Worm (Caenorhabditis elegans) whole organism, mixed stage, embryonic: ENCODE results near the gene W08F4.13.

Experiments
- bed-3 ChIP-seq: fragments of 200-800 bp; sonication (Bioruptor generic); optimal IDR thresholded peaks from 3 replicates; lab custom pipeline; 2018; ENCODE audit warnings: mild to moderate bottlenecking, missing genetic modification characterization, moderate library complexity, missing compliant biosample characterization
- lin-13 ChIP-seq: fragments of 150-350 bp; optimal IDR thresholded peaks from 2 replicates; lab custom pipeline; 2014; ENCODE audit warnings: missing biosample characterization, missing genetic modification characterization
- mab-5 ChIP-seq: fragments of 150-350 bp; optimal IDR thresholded peaks from 2 replicates; lab custom pipeline; 2014; ENCODE audit warnings: missing biosample characterization, missing genetic modification characterization
- nhr-237 ChIP-seq: fragments of 150-350 bp; optimal IDR thresholded peaks from 2 replicates; lab custom pipeline; 2014; ENCODE audit warnings: missing biosample characterization, missing genetic modification characterization
- pha-4 ChIP-seq: fragments of 150-350 bp; optimal IDR thresholded peaks from 2 replicates; lab custom pipeline; 2018; ENCODE audit warnings: missing biosample characterization, missing genetic modification reagents, missing genetic modification characterization
- snpc-4 ChIP-seq: fragments of 150-350 bp; optimal IDR thresholded peaks from 2 replicates; lab custom pipeline; 2014; ENCODE audit warnings: missing biosample characterization, missing genetic modification characterization
- sptf-1 ChIP-seq: sonication (generic microtip); optimal IDR thresholded peaks from 2 replicates; lab custom pipeline; 2017; ENCODE audit warnings: mild to moderate bottlenecking, missing genetic modification characterization, moderate library complexity, missing compliant biosample characterization
- unc-39 ChIP-seq: fragments of 150-350 bp; optimal IDR thresholded peaks from 2 replicates; lab custom pipeline; 2014; ENCODE audit warnings: missing biosample characterization, missing genetic modification characterization
- unc-62 ChIP-seq: fragments of 150-350 bp; optimal IDR thresholded peaks from 2 replicates; lab custom pipeline; 2014; ENCODE audit warnings: missing biosample characterization, missing genetic modification reagents, missing genetic modification characterization
- zip-8 ChIP-seq: fragments of 150-350 bp; optimal IDR thresholded peaks from 2 replicates; lab custom pipeline; 2014; ENCODE audit warnings: missing biosample characterization, missing genetic modification characterization
- ztf-11 ChIP-seq: fragments of 150-350 bp; optimal IDR thresholded peaks from 2 replicates; lab custom pipeline; 2014; ENCODE audit warnings: missing biosample characterization, missing genetic modification characterization

DNA sequence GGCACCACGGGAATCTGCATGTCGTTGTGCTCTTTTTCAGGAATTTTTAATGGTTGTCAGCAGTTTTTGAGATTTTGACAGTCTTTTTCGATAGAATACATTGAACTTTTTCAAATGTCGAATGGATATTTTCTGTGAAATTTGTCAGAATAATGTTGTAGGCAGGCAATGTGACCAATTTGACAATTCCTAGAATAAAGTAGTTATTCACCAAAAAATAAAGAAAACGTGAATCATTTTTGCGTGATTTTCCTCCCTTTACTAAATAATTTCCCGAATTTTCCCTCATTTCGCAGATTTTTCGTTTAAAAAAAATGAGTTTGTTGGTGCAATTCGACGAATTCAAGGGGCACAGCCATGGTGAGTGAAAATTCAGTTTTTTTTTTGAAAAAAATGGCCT lies 24.2 kb downstream of the W08F4.13 start, which contains the start of gene W04H10.1:
- no peak for TF ChIP-seq unc-39
- no peak for TF ChIP-seq unc-62
- no peak for TF ChIP-seq bed-3
- TF ChIP-seq ztf-11 = no peak
- TF ChIP-seq pha-4 (tag; lab: Kevin White, UChicago) = no peak
- TF ChIP-seq nhr-237 (tag; lab: Kevin White, UChicago) = no peak
- TF ChIP-seq sptf-1 (tag; lab: Kevin White, UChicago) = no peak
- no peak for TF ChIP-seq zip-8 (tag; lab: Kevin White, UChicago)
- no peak for TF ChIP-seq mab-5
- no peak for TF ChIP-seq snpc-4
- no peak for TF ChIP-seq lin-13 (tag; lab: Kevin White, UChicago)
